Worm (Caenorhabditis elegans) whole organism, young adult: ENCODE data around the gene ifet-1.
"Not testable (repeated sequence)": the region's sequence is repeated elsewhere in the genome, so short reads cannot be mapped to it uniquely, and the experiment has no call there.

Experiments used
- B0336.3 ChIP-seq: fragments of 200-800 bp; sonication (Bioruptor generic); IDR thresholded peaks from 2 replicates; pipeline ENCODE4 v1.3.6; 2022; ENCODE audit warnings: missing genetic modification characterization, missing compliant biosample characterization
- D2030.7 ChIP-seq: fragments of 200-800 bp; sonication (Bioruptor generic); IDR thresholded peaks from 2 replicates; pipeline ENCODE4 v1.3.6; 2022; ENCODE audit warnings: missing genetic modification reagents, missing genetic modification characterization, missing compliant biosample characterization
- F23B12.7 ChIP-seq: sonication (generic microtip); optimal IDR thresholded peaks from 2 replicates; lab custom pipeline; 2017; ENCODE audit warnings: missing genetic modification characterization, mild to moderate bottlenecking, missing compliant biosample characterization, antibody characterized with exemption, moderate library complexity; ENCODE audit not compliant: insufficient read depth
- K11D2.4 ChIP-seq: fragments of 200-800 bp; sonication (Bioruptor generic); IDR thresholded peaks from 2 replicates; pipeline ENCODE4 v1.3.6; 2022; ENCODE audit warnings: missing genetic modification reagents, missing genetic modification characterization, missing compliant biosample characterization
- T07F8.4 ChIP-seq: sonication (generic microtip); optimal IDR thresholded peaks from 2 replicates; lab custom pipeline; 2016; ENCODE audit warnings: mild to moderate bottlenecking, missing genetic modification characterization, moderate library complexity, missing compliant biosample characterization
- Y53F4B.3 ChIP-seq: fragments of 200-800 bp; sonication (Bioruptor generic); IDR thresholded peaks from 2 replicates; pipeline ENCODE4 v1.3.6; 2022; ENCODE audit warnings: missing genetic modification reagents, missing genetic modification characterization, missing compliant biosample characterization
- Y53G8AR.9 ChIP-seq: fragments of 200-800 bp; sonication (Bioruptor generic); conservative IDR thresholded peaks from 2 replicates; pipeline ENCODE4 v1.3.6; 2022; ENCODE audit warnings: missing genetic modification reagents, missing genetic modification characterization, missing compliant biosample characterization
- Y56A3A.18 ChIP-seq: fragments of 200-800 bp; sonication (Bioruptor generic); IDR thresholded peaks from 2 replicates; pipeline ENCODE4 v1.3.6; 2022; ENCODE audit warnings: missing genetic modification reagents, missing genetic modification characterization, missing compliant biosample characterization
- Y67H2A.10 ChIP-seq: fragments of 200-800 bp; sonication (Bioruptor generic); conservative IDR thresholded peaks from 2 replicates; pipeline ENCODE4 v1.3.6; 2022; ENCODE audit warnings: missing genetic modification reagents, missing genetic modification characterization, missing compliant biosample characterization
- Y95B8A.8 ChIP-seq: fragments of 200-800 bp; sonication (Bioruptor generic); IDR thresholded peaks from 2 replicates; pipeline ENCODE4 v1.3.6; 2022; ENCODE audit warnings: missing genetic modification reagents, missing genetic modification characterization, missing compliant biosample characterization
- ama-1 ChIP-seq, 3 experiments: fragments of 150-350 bp in 1 of 3; sonication (generic microtip) in 2 of 3; optimal IDR thresholded peaks; 2 replicates each; lab custom pipeline; 2014 to 2018; ENCODE audit warnings: missing biosample characterization in 2 of 3, missing genetic modification characterization in 2 of 3, missing genetic modification reagents in 2 of 3
- aptf-3 ChIP-seq: fragments of 200-800 bp; sonication (Bioruptor generic); IDR thresholded peaks from 2 replicates; pipeline ENCODE4 v1.3.6; 2022; ENCODE audit warnings: missing genetic modification characterization, missing compliant biosample characterization
- attf-3 ChIP-seq: fragments of 200-800 bp; sonication (Bioruptor generic); conservative IDR thresholded peaks from 2 replicates; pipeline ENCODE4 v1.3.6; 2022; ENCODE audit warnings: missing genetic modification reagents, missing genetic modification characterization, missing compliant biosample characterization
- cebp-1 ChIP-seq, 2 experiments: fragments of 200-800 bp in 1 of 2; sonication (Bioruptor generic) in 1 of 2; sonication (generic microtip) in 1 of 2; IDR thresholded peaks in 1 of 2; optimal IDR thresholded peaks in 1 of 2; 2 replicates each; pipeline versions ENCODE4 v1.3.6 to Lab custom; 2017 to 2022; ENCODE audit warnings: missing compliant biosample characterization in 2 of 2, missing genetic modification characterization in 2 of 2, mild to moderate bottlenecking in 1 of 2, missing genetic modification reagents in 1 of 2, moderate library complexity in 1 of 2
- ceh-27 ChIP-seq: fragments of 200-800 bp; sonication (Bioruptor generic); optimal IDR thresholded peaks from 2 replicates; lab custom pipeline; 2018; ENCODE audit warnings: mild to moderate bottlenecking, missing genetic modification characterization, moderate library complexity, missing compliant biosample characterization
- ceh-40 ChIP-seq: fragments of 200-800 bp; sonication (Bioruptor generic); IDR thresholded peaks from 2 replicates; pipeline ENCODE4 v1.3.6; 2022; ENCODE audit warnings: missing genetic modification characterization, missing compliant biosample characterization
- ceh-91 ChIP-seq: fragments of 200-800 bp; sonication (Bioruptor generic); IDR thresholded peaks from 2 replicates; pipeline ENCODE4 v1.3.6; 2022; ENCODE audit warnings: missing genetic modification reagents, missing genetic modification characterization, missing compliant biosample characterization
- chd-7 ChIP-seq: sonication (generic microtip); optimal IDR thresholded peaks from 2 replicates; lab custom pipeline; 2016; ENCODE audit warnings: mild to moderate bottlenecking, missing genetic modification characterization, moderate library complexity, missing compliant biosample characterization
- die-1 ChIP-seq: sonication (generic microtip); optimal IDR thresholded peaks from 2 replicates; lab custom pipeline; 2016; ENCODE audit warnings: missing genotype, mild to moderate bottlenecking, missing genetic modification characterization, missing compliant biosample characterization
- dox-1 ChIP-seq: fragments of 200-800 bp; sonication (Bioruptor generic); IDR thresholded peaks from 2 replicates; pipeline ENCODE4 v1.3.6; 2022; ENCODE audit warnings: missing genetic modification reagents, missing genetic modification characterization, missing compliant biosample characterization
- egl-18 ChIP-seq: fragments of 200-800 bp; sonication (Bioruptor generic); IDR thresholded peaks from 2 replicates; pipeline ENCODE4 v1.3.6; 2022; ENCODE audit warnings: missing genetic modification reagents, missing genetic modification characterization, missing compliant biosample characterization
- egl-44 ChIP-seq: fragments of 200-800 bp; sonication (Bioruptor generic); IDR thresholded peaks from 2 replicates; pipeline ENCODE4 v1.3.6; 2022; ENCODE audit warnings: missing genetic modification reagents, missing genetic modification characterization, missing compliant biosample characterization
- ekl-4 ChIP-seq: fragments of 200-800 bp; sonication (Bioruptor generic); IDR thresholded peaks from 2 replicates; pipeline ENCODE4 v1.3.6; 2022; ENCODE audit warnings: missing genetic modification reagents, missing genetic modification characterization, missing compliant biosample characterization
- ets-4 ChIP-seq: fragments of 200-800 bp; sonication (Bioruptor generic); optimal IDR thresholded peaks from 2 replicates; lab custom pipeline; 2018; ENCODE audit warnings: mild to moderate bottlenecking, missing genetic modification characterization, missing compliant biosample characterization
- gei-17 ChIP-seq: fragments of 200-800 bp; sonication (Bioruptor generic); optimal IDR thresholded peaks from 2 replicates; lab custom pipeline; 2018; ENCODE audit warnings: mild to moderate bottlenecking, missing genetic modification characterization, missing compliant biosample characterization
- hlh-12 ChIP-seq: sonication (generic microtip); optimal IDR thresholded peaks from 2 replicates; lab custom pipeline; 2016; ENCODE audit warnings: missing genetic modification characterization, missing compliant biosample characterization
- hmg-1.2 ChIP-seq: fragments of 200-800 bp; sonication (Bioruptor generic); IDR thresholded peaks from 2 replicates; pipeline ENCODE4 v1.3.6; 2022; ENCODE audit warnings: missing genetic modification reagents, missing genetic modification characterization, missing compliant biosample characterization
- hsf-1 ChIP-seq: fragments of 200-800 bp; sonication (Bioruptor generic); IDR thresholded peaks from 2 replicates; pipeline ENCODE4 v1.3.6; 2022; ENCODE audit warnings: missing genetic modification reagents, missing genetic modification characterization, missing compliant biosample characterization
- let-526 ChIP-seq: fragments of 200-800 bp; sonication (Bioruptor generic); IDR thresholded peaks from 2 replicates; pipeline ENCODE4 v1.3.6; 2022; ENCODE audit warnings: missing genetic modification reagents, missing genetic modification characterization, missing compliant biosample characterization
- lsl-1 ChIP-seq: fragments of 200-800 bp; sonication (Bioruptor generic); optimal IDR thresholded peaks from 2 replicates; lab custom pipeline; 2018; ENCODE audit warnings: mild to moderate bottlenecking, missing genetic modification characterization, moderate library complexity, missing compliant biosample characterization
- madf-3 ChIP-seq: fragments of 200-800 bp; sonication (Bioruptor generic); IDR thresholded peaks from 2 replicates; pipeline ENCODE4 v1.3.6; 2022; ENCODE audit warnings: missing genetic modification reagents, missing genetic modification characterization, missing compliant biosample characterization
- madf-6 ChIP-seq: fragments of 200-800 bp; sonication (Bioruptor generic); IDR thresholded peaks from 2 replicates; pipeline ENCODE4 v1.3.6; 2022; ENCODE audit warnings: missing genetic modification reagents, missing genetic modification characterization, missing compliant biosample characterization
- nfyb-1 ChIP-seq: fragments of 200-800 bp; sonication (Bioruptor generic); IDR thresholded peaks from 2 replicates; pipeline ENCODE4 v1.3.6; 2022; ENCODE audit warnings: missing genetic modification reagents, missing genetic modification characterization, missing compliant biosample characterization
- nhr-90 ChIP-seq: sonication (generic microtip); optimal IDR thresholded peaks from 2 replicates; lab custom pipeline; 2016; ENCODE audit warnings: missing genotype, mild to moderate bottlenecking, missing genetic modification characterization, missing compliant biosample characterization
- pbrm-1 ChIP-seq: fragments of 200-800 bp; sonication (Bioruptor generic); IDR thresholded peaks from 2 replicates; pipeline ENCODE4 v1.3.6; 2022; ENCODE audit warnings: missing genetic modification reagents, missing genetic modification characterization, missing compliant biosample characterization
- rcor-1 ChIP-seq: fragments of 200-800 bp; sonication (Bioruptor generic); IDR thresholded peaks from 2 replicates; pipeline ENCODE4 v1.3.6; 2022; ENCODE audit warnings: missing genetic modification reagents, missing genetic modification characterization, missing compliant biosample characterization
- repo-1 ChIP-seq: sonication (generic microtip); optimal IDR thresholded peaks from 2 replicates; lab custom pipeline; 2017; ENCODE audit warnings: mild to moderate bottlenecking, missing genetic modification characterization, missing compliant biosample characterization
- rpc-1 ChIP-seq, 2 experiments: fragments of 150-350 bp in 1 of 2; sonication (generic microtip) in 1 of 2; optimal IDR thresholded peaks; 2 replicates each; lab custom pipeline; 2014 to 2018; ENCODE audit warnings: missing biosample characterization in 1 of 2, missing genetic modification characterization in 1 of 2, missing genetic modification reagents in 1 of 2, missing genotype in 1 of 2
- sea-2 ChIP-seq: fragments of 200-800 bp; sonication (Bioruptor generic); IDR thresholded peaks from 2 replicates; pipeline ENCODE4 v1.3.6; 2022; ENCODE audit warnings: missing genetic modification characterization, missing compliant biosample characterization
- snpc-4 ChIP-seq, 5 experiments: fragments of 150-350 bp in 1 of 5; sonication (generic microtip) in 4 of 5; optimal IDR thresholded peaks; 2 replicates each; lab custom pipeline; 2014 to 2018; ENCODE audit warnings: missing genetic modification characterization in 5 of 5, missing biosample characterization in 3 of 5, antibody characterized with exemption in 2 of 5, mild to moderate bottlenecking in 2 of 5, missing compliant biosample characterization in 2 of 5, missing genotype in 2 of 5, moderate library complexity in 2 of 5, missing genetic modification reagents in 1 of 5
- tbp1 ChIP-seq: fragments of 200-800 bp; sonication (Bioruptor generic); optimal IDR thresholded peaks from 2 replicates; lab custom pipeline; 2018; ENCODE audit warnings: mild to moderate bottlenecking, missing genetic modification characterization, missing compliant biosample characterization
- xnd-1 ChIP-seq: sonication (generic microtip); optimal IDR thresholded peaks from 2 replicates; lab custom pipeline; 2016; ENCODE audit warnings: missing genotype, missing genetic modification reagents, missing genetic modification characterization, missing compliant biosample characterization
- zfh-2 ChIP-seq: fragments of 200-800 bp; sonication (Bioruptor generic); conservative IDR thresholded peaks from 2 replicates; pipeline ENCODE4 v1.3.6; 2022; ENCODE audit warnings: missing genetic modification reagents, missing genetic modification characterization, missing compliant biosample characterization

ifet-1 gene

DNA sequence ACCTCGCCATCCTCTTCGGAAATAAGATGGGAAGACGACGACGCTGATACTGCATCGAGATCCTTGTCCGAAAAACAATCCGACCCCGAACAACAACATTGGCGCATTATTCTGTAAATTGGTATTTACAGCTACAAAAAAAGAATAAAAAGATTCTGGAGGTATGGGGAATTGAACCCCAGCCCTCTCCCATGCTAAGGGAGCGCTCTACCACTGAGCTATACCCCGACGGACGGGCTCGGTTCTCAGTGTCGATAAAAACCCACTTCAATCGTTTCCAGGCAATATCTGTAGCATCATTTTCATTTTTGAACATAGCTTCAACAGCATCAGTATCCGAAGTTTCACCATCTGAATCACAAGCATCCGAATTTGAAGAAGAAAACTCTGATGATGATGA is 46.2 kb downstream of the ifet-1 start (continued):
- TF ChIP-seq zfh-2 (peak; percentile 34; the same call in 1 of the 2 replicates), dox-1 (GFP tag; lab: Robert Waterston, UW) (peak; percentile 77), lsl-1 (GFP tag; lab: Kevin White, UChicago) (peak; percentile 26), let-526 (GFP tag; lab: Robert Waterston, UW) (no peak), tbp1 (GFP tag; lab: Kevin White, UChicago) (peak; percentile 88), rcor-1 (0 out of 2 replicates have a peak, but pooled peaks have one; percentile 17), cebp-1 (GFP tag; IDR thresholded peaks at IDR 0.05; lab: Robert Waterston, UW) (no peak), cebp-1 (tag; optimal IDR thresholded peaks at IDR 0.05; lab: Kevin White, UChicago) (peak; percentile 46), pbrm-1 (peak; percentile 42; the same call in 1 of the 2 replicates), F23B12.7 (tag; lab: Kevin White, UChicago) (no peak), chd-7 (peak; percentile 6), hlh-12 (no peak), ceh-27 (peak; percentile 4), gei-17 (GFP tag; lab: Kevin White, UChicago) (no peak), nfyb-1 (peak; percentile 73), B0336.3 (GFP tag; lab: Robert Waterston, UW) (peak; percentile 20; the same call in 1 of the 2 replicates), sea-2 (GFP tag; lab: Robert Waterston, UW) (no peak), ets-4 (GFP tag; lab: Kevin White, UChicago) (no peak), madf-6 (GFP tag; lab: Robert Waterston, UW) (peak; percentile 61), T07F8.4 (tag; lab: Kevin White, UChicago) (no peak), Y53F4B.3 (GFP tag; lab: Robert Waterston, UW) (no peak), D2030.7 (GFP tag; lab: Robert Waterston, UW) (peak; percentile 67), egl-44 (GFP tag; lab: Robert Waterston, UW) (peak; percentile 68; the same call in 1 of the 2 replicates), K11D2.4 (GFP tag; lab: Robert Waterston, UW) (no peak), ekl-4 (peak; percentile 47; the same call in 1 of the 2 replicates), ama-1 (optimal IDR thresholded peaks at IDR 0.05; lab: Kevin White, UChicago) (no peak), ama-1 (GFP tag; optimal IDR thresholded peaks at IDR 0.05; lab: Kevin White, UChicago) (peak in 1 of 2 experiments; percentile 64), die-1 (tag; lab: Kevin White, UChicago) (peak; percentile 63), madf-3 (no peak)

DNA sequence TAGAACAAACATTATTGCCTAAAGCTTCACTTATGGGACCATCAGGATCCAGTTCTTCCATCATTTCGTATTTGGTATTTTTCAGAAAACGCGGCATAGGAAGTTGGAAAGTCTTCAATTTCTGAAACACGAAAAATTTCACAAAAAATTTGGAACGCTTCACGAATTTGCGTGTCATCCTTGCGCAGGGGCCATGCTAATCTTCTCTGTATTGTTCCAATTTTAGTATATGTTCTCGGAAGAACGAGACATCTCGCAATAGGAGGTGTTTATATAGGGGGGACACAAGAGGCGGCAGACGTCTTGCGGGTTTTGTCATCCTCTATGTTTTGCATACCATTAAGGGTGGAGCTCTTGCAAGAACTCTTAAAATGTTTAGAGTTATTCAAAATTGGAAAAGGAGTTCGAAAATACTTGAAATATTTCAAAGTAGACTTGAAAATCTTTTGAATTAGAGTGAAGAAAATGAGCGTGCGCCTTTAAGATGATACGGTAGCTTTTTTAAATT is 48.2 kb downstream of the ifet-1 start:
- TF ChIP-seq tbp1 (GFP tag; lab: Kevin White, UChicago) (peak; percentile 79), dox-1 (GFP tag; lab: Robert Waterston, UW) (peak; percentile 80), ceh-40 (GFP tag; lab: Robert Waterston, UW) (0 out of 2 replicates have a peak, but pooled peaks have one; percentile 31), egl-18 (peak; percentile 68; the same call in 1 of the 2 replicates), Y95B8A.8 (GFP tag; lab: Robert Waterston, UW) (0 out of 2 replicates have a peak, but pooled peaks have one; percentile 49), nhr-90 (tag; lab: Kevin White, UChicago) (peak; percentile 33), hsf-1 (GFP tag; lab: Robert Waterston, UW) (peak; percentile 68), hmg-1.2 (GFP tag; lab: Robert Waterston, UW) (peak; percentile 97), xnd-1 (tag; lab: Kevin White, UChicago) (peak; percentile 71), nfyb-1 (peak; percentile 90), die-1 (tag; lab: Kevin White, UChicago) (peak; percentile 58), cebp-1 (tag; optimal IDR thresholded peaks at IDR 0.05; lab: Kevin White, UChicago) (peak; percentile 44), D2030.7 (GFP tag; lab: Robert Waterston, UW) (peak; percentile 66), rpc-1 (optimal IDR thresholded peaks at IDR 0.05; lab: Kevin White, UChicago) (peak; percentile 62), rpc-1 (tag; optimal IDR thresholded peaks at IDR 0.05; lab: Kevin White, UChicago) (peak; percentile 77), aptf-3 (GFP tag; lab: Robert Waterston, UW) (peak; percentile 79; the same call in 1 of the 2 replicates), Y53G8AR.9 (GFP tag; lab: Robert Waterston, UW) (0 out of 2 replicates have a peak, but pooled peaks have one; percentile 20), pbrm-1 (peak; percentile 81; the same call in 1 of the 2 replicates), Y56A3A.18 (GFP tag; lab: Robert Waterston, UW) (peak; percentile 87), T07F8.4 (tag; lab: Kevin White, UChicago) (peak; percentile 30), repo-1 (peak; percentile 18), attf-3 (GFP tag; lab: Robert Waterston, UW) (0 out of 2 replicates have a peak, but pooled peaks have one; percentile 21), ceh-91 (GFP tag; lab: Robert Waterston, UW) (peak; percentile 45; the same call in 1 of the 2 replicates), madf-3 (peak; percentile 73; the same call in 1 of the 2 replicates), Y67H2A.10 (0 out of 2 replicates have a peak, but pooled peaks have one; percentile 17), snpc-4 (GFP tag; optimal IDR thresholded peaks at IDR 0.05; lab: Kevin White, UChicago) (peak; percentile 66), snpc-4 (tag; optimal IDR thresholded peaks at IDR 0.05; lab: Kevin White, UChicago) (peak; percentile 85 to 99 (median 92))
- TF ChIP-seq cebp-1 (GFP tag; IDR thresholded peaks at IDR 0.05; lab: Robert Waterston, UW) = not testable (repeated sequence)
